Fruit fly (Drosophila melanogaster) whole organism, embryonic: ENCODE results near the gene nonA.

Experiments used
- Asciz ChIP-seq: fragments of 200-800 bp; sonication (Bioruptor generic); optimal IDR thresholded peaks from 2 replicates; lab custom pipeline; 2017; ENCODE audit warnings: missing biosample characterization, mild to moderate bottlenecking, missing genetic modification characterization, missing genetic modification reagents
- CG10543 ChIP-seq: fragments of 200-800 bp; sonication (Bioruptor generic); optimal IDR thresholded peaks from 3 replicates; lab custom pipeline; 2017; ENCODE audit warnings: missing biosample characterization, mild to moderate bottlenecking, missing genetic modification characterization, moderate library complexity
- CG10979 ChIP-seq: fragments of 200-800 bp; sonication (Bioruptor generic); optimal IDR thresholded peaks from 2 replicates; lab custom pipeline; 2018; ENCODE audit warnings: missing biosample characterization, mild to moderate bottlenecking, missing genetic modification characterization, moderate library complexity
- CG11456 ChIP-seq: fragments of 200-800 bp; sonication (Bioruptor generic); IDR thresholded peaks from 3 replicates; pipeline ENCODE4 v1.3.6; 2022; ENCODE audit warnings: missing biosample characterization, missing genetic modification characterization
- CG11504 ChIP-seq: fragments of 200-800 bp; sonication (Bioruptor generic); optimal IDR thresholded peaks from 3 replicates; lab custom pipeline; 2019; ENCODE audit warnings: missing biosample characterization, mild to moderate bottlenecking, missing genetic modification characterization, moderate library complexity
- CG13775 ChIP-seq: fragments of 200-800 bp; sonication (Bioruptor generic); optimal IDR thresholded peaks from 3 replicates; lab custom pipeline; 2017; ENCODE audit warnings: missing biosample characterization, mild to moderate bottlenecking, missing genetic modification characterization
- CG14014 ChIP-seq: fragments of 200-800 bp; sonication (Bioruptor generic); IDR thresholded peaks from 2 replicates; pipeline ENCODE4 v1.3.6; 2022; ENCODE audit warnings: missing biosample characterization, missing genetic modification characterization
- CG15269 ChIP-seq: fragments of 200-800 bp; sonication (Bioruptor generic); optimal IDR thresholded peaks from 2 replicates; lab custom pipeline; 2018; ENCODE audit warnings: missing biosample characterization, mild to moderate bottlenecking, missing genetic modification characterization, moderate library complexity
- CG17186 ChIP-seq: fragments of 200-800 bp; sonication (Bioruptor generic); optimal IDR thresholded peaks from 3 replicates; lab custom pipeline; 2017; ENCODE audit warnings: missing biosample characterization, missing genetic modification reagents, missing genetic modification characterization
- CG18262 ChIP-seq: fragments of 200-800 bp; optimal IDR thresholded peaks from 3 replicates; lab custom pipeline; 2019; ENCODE audit warnings: missing biosample characterization, mild to moderate bottlenecking, missing genetic modification characterization, moderate library complexity
- CG18599 ChIP-seq: fragments of 200-800 bp; sonication (Bioruptor generic); optimal IDR thresholded peaks from 3 replicates; lab custom pipeline; 2017; ENCODE audit warnings: missing biosample characterization, missing genetic modification characterization, mild to moderate bottlenecking, moderate library complexity, missing genetic modification reagents
- CG2116 ChIP-seq: fragments of 200-800 bp; sonication (Bioruptor generic); optimal IDR thresholded peaks from 3 replicates; lab custom pipeline; 2018; ENCODE audit warnings: missing biosample characterization, mild to moderate bottlenecking, missing genetic modification characterization
- CG2678 ChIP-seq: fragments of 200-800 bp; sonication (Bioruptor generic); optimal IDR thresholded peaks from 3 replicates; lab custom pipeline; 2019; ENCODE audit warnings: missing biosample characterization, mild to moderate bottlenecking, missing genetic modification characterization, moderate library complexity
- CG31224 ChIP-seq: fragments of 200-800 bp; sonication (Bioruptor generic); IDR thresholded peaks from 2 replicates; pipeline ENCODE4 v1.3.6; 2022; ENCODE audit warnings: missing biosample characterization, missing genetic modification characterization
- CG34376 ChIP-seq: fragments of 200-800 bp; sonication (Bioruptor generic); optimal IDR thresholded peaks from 2 replicates; lab custom pipeline; 2018; ENCODE audit warnings: missing biosample characterization, mild to moderate bottlenecking, missing genetic modification characterization
- CG5245 ChIP-seq: fragments of 200-800 bp; sonication (Bioruptor generic); optimal IDR thresholded peaks from 3 replicates; lab custom pipeline; 2016; ENCODE audit warnings: missing biosample characterization, missing genetic modification characterization
- CG6175 ChIP-seq: fragments of 200-800 bp; sonication (Bioruptor generic); IDR thresholded peaks from 3 replicates; pipeline ENCODE4 v1.3.6; 2022; ENCODE audit warnings: missing biosample characterization, missing genetic modification characterization
- CG6654 ChIP-seq: fragments of 200-800 bp; sonication (Bioruptor generic); optimal IDR thresholded peaks from 2 replicates; lab custom pipeline; 2017; ENCODE audit warnings: missing biosample characterization, mild to moderate bottlenecking, missing genetic modification characterization
- CG8924 ChIP-seq: fragments of 200-800 bp; optimal IDR thresholded peaks from 3 replicates; lab custom pipeline; 2019; ENCODE audit warnings: missing biosample characterization, mild to moderate bottlenecking, missing genetic modification characterization, moderate library complexity
- CG9727 ChIP-seq: fragments of 200-800 bp; sonication (Bioruptor generic); optimal IDR thresholded peaks from 3 replicates; lab custom pipeline; 2017; ENCODE audit warnings: missing biosample characterization, mild to moderate bottlenecking, missing genetic modification characterization
- CG9817 ChIP-seq: fragments of 200-800 bp; sonication (Bioruptor generic); optimal IDR thresholded peaks from 2 replicates; lab custom pipeline; 2018; ENCODE audit warnings: missing biosample characterization, mild to moderate bottlenecking, missing genetic modification characterization, moderate library complexity
- Chrac-16 ChIP-seq: fragments of 200-800 bp; sonication (Bioruptor generic); optimal IDR thresholded peaks from 3 replicates; lab custom pipeline; 2016; ENCODE audit warnings: missing biosample characterization, missing genetic modification characterization
- CoRest ChIP-seq: fragments of 200-800 bp; sonication (Bioruptor generic); optimal IDR thresholded peaks from 3 replicates; lab custom pipeline; 2018; ENCODE audit warnings: missing biosample characterization, mild to moderate bottlenecking, missing genetic modification characterization, moderate library complexity
- Dll ChIP-seq: fragments of 200-800 bp; sonication (Bioruptor generic); IDR thresholded peaks from 4 replicates; pipeline ENCODE4 v1.3.6; 2022; ENCODE audit warnings: missing biosample characterization, missing genetic modification characterization; ENCODE audit not compliant: partially characterized antibody
- Ets65A ChIP-seq: fragments of 200-800 bp; sonication (Bioruptor generic); peaks from one replicate; lab custom pipeline; 2016; ENCODE audit warnings: missing biosample characterization, missing genetic modification characterization
- Fer2 ChIP-seq: fragments of 200-800 bp; sonication (Bioruptor generic); optimal IDR thresholded peaks from 2 replicates; lab custom pipeline; 2018; ENCODE audit warnings: missing biosample characterization, mild to moderate bottlenecking, missing genetic modification characterization, moderate library complexity
- Hmr ChIP-seq: fragments of 200-800 bp; sonication (Bioruptor generic); optimal IDR thresholded peaks from 3 replicates; lab custom pipeline; 2017; ENCODE audit warnings: mild to moderate bottlenecking, missing biosample characterization, missing genetic modification reagents, missing genetic modification characterization
- Hmx ChIP-seq: fragments of 200-800 bp; sonication (Bioruptor generic); optimal IDR thresholded peaks from 2 replicates; lab custom pipeline; 2016; ENCODE audit warnings: missing biosample characterization, missing genetic modification characterization
- Hr3 ChIP-seq: fragments of 200-800 bp; sonication (Bioruptor generic); optimal IDR thresholded peaks from 3 replicates; lab custom pipeline; 2016; ENCODE audit warnings: missing biosample characterization, missing genetic modification characterization
- Ptx1 ChIP-seq: fragments of 200-800 bp; sonication (Bioruptor generic); IDR thresholded peaks from 2 replicates; pipeline ENCODE4 v1.3.6; 2022; ENCODE audit warnings: missing biosample characterization, missing genetic modification characterization
- Rfx ChIP-seq: fragments of 200-800 bp; sonication (Bioruptor generic); IDR thresholded peaks from 2 replicates; pipeline ENCODE4 v1.3.6; 2022; ENCODE audit warnings: missing biosample characterization, missing genetic modification characterization
- Sox100B ChIP-seq: fragments of 200-800 bp; sonication (Bioruptor generic); optimal IDR thresholded peaks from 3 replicates; lab custom pipeline; 2018; ENCODE audit warnings: missing biosample characterization, mild to moderate bottlenecking, missing genetic modification characterization
- Sox102F ChIP-seq: fragments of 200-800 bp; sonication (Bioruptor generic); optimal IDR thresholded peaks from 2 replicates; lab custom pipeline; 2018; ENCODE audit warnings: missing biosample characterization, mild to moderate bottlenecking, missing genetic modification characterization, moderate library complexity
- Xrp1 ChIP-seq: fragments of 200-800 bp; sonication (Bioruptor generic); IDR thresholded peaks from 2 replicates; pipeline ENCODE4 v1.3.6; 2022; ENCODE audit warnings: missing biosample characterization, missing genetic modification characterization
- cg ChIP-seq: fragments of 200-800 bp; sonication (Bioruptor generic); optimal IDR thresholded peaks from 3 replicates; lab custom pipeline; 2019; ENCODE audit warnings: missing biosample characterization, mild to moderate bottlenecking, missing genetic modification characterization, moderate library complexity
- grn ChIP-seq: fragments of 200-800 bp; sonication (Bioruptor generic); optimal IDR thresholded peaks from 3 replicates; lab custom pipeline; 2017; ENCODE audit warnings: missing biosample characterization, missing genetic modification characterization
- ken ChIP-seq: fragments of 200-800 bp; sonication (Bioruptor generic); IDR thresholded peaks from 3 replicates; pipeline ENCODE4 v1.3.6; 2022; ENCODE audit warnings: missing biosample characterization, missing genetic modification characterization
- kni ChIP-seq: fragments of 200-800 bp; sonication (Bioruptor generic); optimal IDR thresholded peaks from 3 replicates; lab custom pipeline; 2017; ENCODE audit warnings: mild to moderate bottlenecking, missing biosample characterization, missing genetic modification reagents, missing genetic modification characterization
- p53 ChIP-seq: fragments of 200-800 bp; sonication (Bioruptor generic); optimal IDR thresholded peaks from 2 replicates; lab custom pipeline; 2016; ENCODE audit warnings: missing biosample characterization, missing genetic modification characterization
- prd ChIP-seq, 3 experiments: fragments of >200 bp in 2 of 3; fragments of 200-800 bp in 1 of 3; sonication (Bioruptor generic) in 1 of 3; optimal IDR thresholded peaks in 2 of 3; IDR thresholded peaks in 1 of 3; 2 replicates in 2 of 3; 3 replicates in 1 of 3; pipeline versions ENCODE4 v1.3.6 to Lab custom; 2017 to 2022; ENCODE audit warnings: missing biosample characterization in 1 of 3, missing genetic modification characterization in 1 of 3
- rib ChIP-seq: fragments of 200-800 bp; sonication (Bioruptor generic); IDR thresholded peaks from 2 replicates; pipeline ENCODE4 v1.3.6; 2022; ENCODE audit warnings: missing biosample characterization, missing genetic modification characterization
- row ChIP-seq: fragments of 200-800 bp; sonication (Bioruptor generic); IDR thresholded peaks from 3 replicates; pipeline ENCODE4 v1.3.6; 2022; ENCODE audit warnings: missing biosample characterization, missing genetic modification characterization
- run ChIP-seq: fragments of 200-800 bp; sonication (Bioruptor generic); optimal IDR thresholded peaks from 3 replicates; lab custom pipeline; 2018; ENCODE audit warnings: missing biosample characterization, mild to moderate bottlenecking, missing genetic modification characterization
- sens-2 ChIP-seq: fragments of 200-800 bp; sonication (Bioruptor generic); IDR thresholded peaks from 2 replicates; pipeline ENCODE4 v1.3.6; 2022; ENCODE audit warnings: missing biosample characterization, missing genetic modification characterization
- slou ChIP-seq: fragments of 200-800 bp; sonication (Bioruptor generic); optimal IDR thresholded peaks from 3 replicates; lab custom pipeline; 2016; ENCODE audit warnings: missing biosample characterization, missing genetic modification characterization
- so ChIP-seq: fragments of 200-800 bp; sonication (Bioruptor generic); IDR thresholded peaks from 3 replicates; pipeline ENCODE4 v1.3.6; 2022; ENCODE audit warnings: missing biosample characterization, missing genetic modification characterization
- sug ChIP-seq: fragments of 200-800 bp; optimal IDR thresholded peaks from 2 replicates; lab custom pipeline; 2019; ENCODE audit warnings: missing biosample characterization, mild to moderate bottlenecking, missing genetic modification characterization, moderate library complexity

nonA gene

dm6 chrX:16414451-16415368 lies 53.3 kb downstream of the nonA start, which contains the start of gene Traf-like (continued):
- TF ChIP-seq Dll (GFP tag; lab: Robert Waterston, UW) (no peak), CG18599 (GFP tag; lab: Kevin White, UChicago) (peak; percentile 17), Hr3 (GFP tag; lab: Kevin White, UChicago) (peak; percentile 61), Chrac-16 (GFP tag; lab: Kevin White, UChicago) (no peak), CG10543 (GFP tag; lab: Kevin White, UChicago) (peak; percentile 79), CG17186 (no peak), CoRest (peak; percentile 4), prd (optimal IDR thresholded peaks at IDR 0.05; lab: Kevin White, UChicago) (no peak), prd (GFP tag; IDR thresholded peaks at IDR 0.05; lab: Robert Waterston, UW) (peak; percentile 8; the same call in 1 of the 3 replicates), Ets65A (GFP tag; lab: Kevin White, UChicago) (peak; percentile 6), CG14014 (GFP tag; lab: Robert Waterston, UW) (0 out of 2 replicates have a peak, but pooled peaks have one; percentile 10), Sox102F (peak; percentile 52), cg (GFP tag; lab: Kevin White, UChicago) (peak; percentile 14), CG11456 (GFP tag; lab: Robert Waterston, UW) (no peak), Sox100B (peak; percentile 2), sens-2 (0 out of 2 replicates have a peak, but pooled peaks have one; percentile 18), grn (GFP tag; lab: Kevin White, UChicago) (peak; percentile 41), Xrp1 (peak; percentile 32; the same call in 1 of the 2 replicates), CG31224 (GFP tag; lab: Robert Waterston, UW) (no peak), CG8924 (tag; lab: Kevin White, UChicago) (peak; percentile 22), CG6175 (GFP tag; lab: Robert Waterston, UW) (no peak), Hmr (GFP tag; lab: Kevin White, UChicago) (no peak), CG10979 (tag; lab: Kevin White, UChicago) (peak; percentile 10), ken (GFP tag; lab: Robert Waterston, UW) (0 out of 3 replicates have a peak, but pooled peaks have one; percentile 32), rib (no peak), Rfx (no peak), CG6654 (no peak), CG9817 (tag; lab: Kevin White, UChicago) (peak; percentile 5), CG2678 (peak; percentile 51), slou (no peak), CG18262 (tag; lab: Kevin White, UChicago) (peak; percentile 12), CG34376 (GFP tag; lab: Kevin White, UChicago) (peak; percentile 67), CG9727 (GFP tag; lab: Kevin White, UChicago) (no peak), sug (tag; lab: Kevin White, UChicago) (peak; percentile 49), CG5245 (GFP tag; lab: Kevin White, UChicago) (no peak), CG11504 (tag; lab: Kevin White, UChicago) (no peak), run (tag; lab: Kevin White, UChicago) (no peak), Asciz (GFP tag; lab: Kevin White, UChicago) (peak; percentile 14), CG2116 (no peak), Hmx (GFP tag; lab: Kevin White, UChicago) (no peak), row (GFP tag; lab: Robert Waterston, UW) (peak; percentile 48; the same call in 2 of the 3 replicates), so (0 out of 3 replicates have a peak, but pooled peaks have one; percentile 36), p53 (GFP tag; lab: Kevin White, UChicago) (no peak), kni (GFP tag; lab: Kevin White, UChicago) (no peak), CG15269 (tag; lab: Kevin White, UChicago) (peak; percentile 23), Ptx1 (GFP tag; lab: Robert Waterston, UW) (peak; percentile 33; the same call in 1 of the 2 replicates), CG13775 (no peak), Fer2 (no peak)
